Fruit fly (Drosophila melanogaster) whole organism, embryonic: ENCODE results near the gene GIIIspla2.
A peak's percentile ranks its signal among the peaks of the same experiment; 100 is the strongest.

ENCODE experiments used
- Abd-B ChIP-seq: fragments of 200-800 bp; sonication (Bioruptor generic); optimal IDR thresholded peaks from 2 replicates; lab custom pipeline; 2018; ENCODE audit warnings: missing biosample characterization, mild to moderate bottlenecking, missing genetic modification characterization, moderate library complexity
- Atf3 ChIP-seq: fragments of 200-800 bp; sonication (Bioruptor generic); optimal IDR thresholded peaks from 3 replicates; lab custom pipeline; 2016; ENCODE audit warnings: missing biosample characterization, missing genetic modification characterization
- Awh ChIP-seq: fragments of 200-800 bp; sonication (Bioruptor generic); IDR thresholded peaks from 2 replicates; pipeline ENCODE4, ENCODE4 v1.3.6; 2022; ENCODE audit warnings: missing biosample characterization, missing genetic modification characterization
- CG10565 ChIP-seq: fragments of 200-800 bp; sonication (Bioruptor generic); optimal IDR thresholded peaks from 3 replicates; lab custom pipeline; 2016; ENCODE audit warnings: missing biosample characterization, mild to moderate bottlenecking, missing genetic modification characterization
- CG10654 ChIP-seq: fragments of 200-800 bp; sonication (Bioruptor generic); optimal IDR thresholded peaks from 2 replicates; lab custom pipeline; 2016; ENCODE audit warnings: missing biosample characterization, missing genetic modification characterization
- CG10959 ChIP-seq: fragments of 200-800 bp; sonication (Bioruptor generic); IDR thresholded peaks from 2 replicates; pipeline ENCODE4 v1.3.6; 2022; ENCODE audit warnings: missing biosample characterization, missing genetic modification characterization
- CG11398 ChIP-seq: fragments of 200-800 bp; sonication (Bioruptor generic); optimal IDR thresholded peaks from 2 replicates; lab custom pipeline; 2016; ENCODE audit warnings: missing biosample characterization, missing genetic modification characterization
- CG11456 ChIP-seq: fragments of 200-800 bp; sonication (Bioruptor generic); IDR thresholded peaks from 3 replicates; pipeline ENCODE4 v1.3.6; 2022; ENCODE audit warnings: missing biosample characterization, missing genetic modification characterization
- CG13296 ChIP-seq: fragments of 200-800 bp; sonication (Bioruptor generic); optimal IDR thresholded peaks from 3 replicates; lab custom pipeline; 2018; ENCODE audit warnings: missing biosample characterization, mild to moderate bottlenecking, missing genetic modification characterization
- CG15073 ChIP-seq: fragments of 200-800 bp; sonication (Bioruptor generic); optimal IDR thresholded peaks from 2 replicates; lab custom pipeline; 2016; ENCODE audit warnings: missing biosample characterization, missing genetic modification characterization
- CG17328 ChIP-seq: fragments of 200-800 bp; sonication (Bioruptor generic); IDR thresholded peaks from 2 replicates; pipeline ENCODE4 v1.3.6; 2022; ENCODE audit warnings: missing biosample characterization, missing genetic modification characterization
- CG17612 ChIP-seq: fragments of 200-800 bp; sonication (Bioruptor generic); IDR thresholded peaks from 2 replicates; pipeline ENCODE4 v1.3.6; 2022; ENCODE audit warnings: missing biosample characterization, missing genetic modification characterization
- CG2120 ChIP-seq: fragments of 200-800 bp; sonication (Bioruptor generic); optimal IDR thresholded peaks from 3 replicates; lab custom pipeline; 2016; ENCODE audit warnings: missing biosample characterization, missing genetic modification characterization
- CG2678 ChIP-seq: fragments of 200-800 bp; sonication (Bioruptor generic); optimal IDR thresholded peaks from 3 replicates; lab custom pipeline; 2019; ENCODE audit warnings: missing biosample characterization, mild to moderate bottlenecking, missing genetic modification characterization, moderate library complexity
- CG2875 ChIP-seq: fragments of 200-800 bp; sonication (Bioruptor generic); optimal IDR thresholded peaks from 2 replicates; lab custom pipeline; 2017; ENCODE audit warnings: missing biosample characterization, mild to moderate bottlenecking, missing genetic modification characterization, missing genetic modification reagents
- CG3163 ChIP-seq: fragments of 200-800 bp; sonication (Bioruptor generic); optimal IDR thresholded peaks from 3 replicates; lab custom pipeline; 2016; ENCODE audit warnings: missing biosample characterization, missing genetic modification characterization
- CG34224 ChIP-seq: fragments of 200-800 bp; sonication (Bioruptor generic); IDR thresholded peaks from 3 replicates; pipeline ENCODE4 v1.3.6; 2022; ENCODE audit warnings: missing biosample characterization, missing genetic modification characterization; ENCODE audit not compliant: partially characterized antibody
- CG34422 ChIP-seq: fragments of 200-800 bp; sonication (Bioruptor generic); IDR thresholded peaks from 3 replicates; pipeline ENCODE4 v1.3.6; 2022; ENCODE audit warnings: missing biosample characterization, missing genetic modification characterization
- Camta ChIP-seq: fragments of 200-800 bp; sonication (Bioruptor generic); optimal IDR thresholded peaks from 2 replicates; lab custom pipeline; 2016; ENCODE audit warnings: missing biosample characterization, missing genetic modification characterization
- CoRest ChIP-seq: fragments of 200-800 bp; sonication (Bioruptor generic); optimal IDR thresholded peaks from 3 replicates; lab custom pipeline; 2018; ENCODE audit warnings: missing biosample characterization, mild to moderate bottlenecking, missing genetic modification characterization, moderate library complexity
- ERR ChIP-seq: fragments of 200-800 bp; sonication (Bioruptor generic); optimal IDR thresholded peaks from 2 replicates; lab custom pipeline; 2016; ENCODE audit warnings: missing biosample characterization, missing genetic modification characterization
- GATAe ChIP-seq: fragments of 200-800 bp; sonication (Bioruptor generic); conservative IDR thresholded peaks from 2 replicates; pipeline ENCODE4 v1.3.6; 2022; ENCODE audit warnings: missing biosample characterization, missing genetic modification characterization
- Mes4 ChIP-seq: fragments of 200-800 bp; sonication (Bioruptor generic); optimal IDR thresholded peaks from 2 replicates; lab custom pipeline; 2016; ENCODE audit warnings: missing biosample characterization, missing genetic modification characterization
- Nf-YC ChIP-seq: fragments of 200-800 bp; optimal IDR thresholded peaks from 3 replicates; lab custom pipeline; 2019; ENCODE audit warnings: missing biosample characterization, mild to moderate bottlenecking, missing genetic modification characterization, moderate library complexity
- NfI ChIP-seq: fragments of 200-800 bp; sonication (Bioruptor generic); optimal IDR thresholded peaks from 3 replicates; lab custom pipeline; 2018; ENCODE audit warnings: missing biosample characterization, mild to moderate bottlenecking, missing genetic modification characterization, moderate library complexity
- Optix ChIP-seq: fragments of 200-800 bp; sonication (Bioruptor generic); IDR thresholded peaks from 3 replicates; pipeline ENCODE4 v1.3.6; 2022; ENCODE audit warnings: missing biosample characterization, missing genetic modification characterization
- Xrp1 ChIP-seq: fragments of 200-800 bp; sonication (Bioruptor generic); IDR thresholded peaks from 2 replicates; pipeline ENCODE4 v1.3.6; 2022; ENCODE audit warnings: missing biosample characterization, missing genetic modification characterization
- az2 ChIP-seq: fragments of 200-800 bp; sonication (Bioruptor generic); optimal IDR thresholded peaks from 3 replicates; lab custom pipeline; 2016; ENCODE audit warnings: missing biosample characterization, missing genetic modification characterization
- cad ChIP-seq: fragments of >200 bp; optimal IDR thresholded peaks from 2 replicates; lab custom pipeline; 2017; ENCODE audit warnings: missing biosample characterization, missing genetic modification characterization
- croc ChIP-seq: fragments of 200-800 bp; sonication (Bioruptor generic); conservative IDR thresholded peaks from 3 replicates; pipeline ENCODE4 v1.3.6; 2022; ENCODE audit warnings: missing biosample characterization, missing genetic modification characterization
- dmrt11E ChIP-seq: fragments of 200-800 bp; sonication (Bioruptor generic); optimal IDR thresholded peaks from 3 replicates; lab custom pipeline; 2018; ENCODE audit warnings: missing biosample characterization, mild to moderate bottlenecking, missing genetic modification characterization, moderate library complexity
- dmrt99B ChIP-seq: fragments of 200-800 bp; sonication (Bioruptor generic); optimal IDR thresholded peaks from 2 replicates; lab custom pipeline; 2018; ENCODE audit warnings: missing biosample characterization, mild to moderate bottlenecking, missing genetic modification characterization, moderate library complexity
- fu2 ChIP-seq: fragments of 200-800 bp; sonication (Bioruptor generic); optimal IDR thresholded peaks from 2 replicates; lab custom pipeline; 2016; ENCODE audit warnings: missing biosample characterization, missing genetic modification characterization
- gem ChIP-seq: fragments of 200-800 bp; sonication (Bioruptor generic); optimal IDR thresholded peaks from 2 replicates; lab custom pipeline; 2019; ENCODE audit warnings: missing biosample characterization, mild to moderate bottlenecking, missing genetic modification characterization, moderate library complexity
- her ChIP-seq: fragments of 200-800 bp; sonication (Bioruptor generic); optimal IDR thresholded peaks from 2 replicates; lab custom pipeline; 2016; ENCODE audit warnings: missing biosample characterization, missing genetic modification characterization
- lbe ChIP-seq: fragments of 200-800 bp; sonication (Bioruptor generic); optimal IDR thresholded peaks from 2 replicates; lab custom pipeline; 2016; ENCODE audit warnings: missing biosample characterization, mild to moderate bottlenecking, missing genetic modification characterization
- nmo ChIP-seq: fragments of 200-800 bp; sonication (Bioruptor generic); optimal IDR thresholded peaks from 2 replicates; lab custom pipeline; 2018; ENCODE audit warnings: missing biosample characterization, mild to moderate bottlenecking, missing genetic modification characterization, moderate library complexity
- odd ChIP-seq: fragments of 200-800 bp; sonication (Bioruptor generic); optimal IDR thresholded peaks from 2 replicates; lab custom pipeline; 2017; ENCODE audit warnings: missing biosample characterization, mild to moderate bottlenecking, missing genetic modification characterization
- pnt ChIP-seq: fragments of 200-800 bp; sonication (Bioruptor generic); optimal IDR thresholded peaks from 3 replicates; lab custom pipeline; 2016; ENCODE audit warnings: missing biosample characterization, missing genetic modification characterization
- prd ChIP-seq, 3 experiments: fragments of >200 bp in 2 of 3; fragments of 200-800 bp in 1 of 3; sonication (Bioruptor generic) in 1 of 3; optimal IDR thresholded peaks in 2 of 3; IDR thresholded peaks in 1 of 3; 2 replicates in 2 of 3; 3 replicates in 1 of 3; pipeline versions ENCODE4 v1.3.6 to Lab custom; 2017 to 2022; ENCODE audit warnings: missing biosample characterization in 1 of 3, missing genetic modification characterization in 1 of 3
- pzg ChIP-seq: fragments of 200-800 bp; sonication (Bioruptor generic); optimal IDR thresholded peaks from 3 replicates; lab custom pipeline; 2018; ENCODE audit warnings: missing biosample characterization, mild to moderate bottlenecking, missing genetic modification characterization, moderate library complexity
- sens ChIP-seq: fragments of 200-800 bp; sonication (Bioruptor generic); peaks from one replicate; lab custom pipeline; 2016; ENCODE audit warnings: missing biosample characterization, missing genetic modification characterization
- slp2 ChIP-seq: fragments of 200-800 bp; sonication (Bioruptor generic); optimal IDR thresholded peaks from 2 replicates; lab custom pipeline; 2016; ENCODE audit warnings: missing biosample characterization, missing genetic modification characterization
- sna ChIP-seq: fragments of 200-800 bp; sonication (Bioruptor generic); IDR thresholded peaks from 2 replicates; pipeline ENCODE4 v1.3.6; 2022; ENCODE audit warnings: missing biosample characterization, missing genetic modification characterization; ENCODE audit not compliant: partially characterized antibody
- sob ChIP-seq: fragments of 200-800 bp; sonication (Bioruptor generic); IDR thresholded peaks from 2 replicates; pipeline ENCODE4 v1.3.6; 2022; ENCODE audit warnings: missing biosample characterization, missing genetic modification characterization
- tap ChIP-seq: fragments of 200-800 bp; optimal IDR thresholded peaks from 3 replicates; lab custom pipeline; 2019; ENCODE audit warnings: missing biosample characterization, mild to moderate bottlenecking, missing genetic modification characterization, moderate library complexity
- tin ChIP-seq: fragments of 200-800 bp; sonication (Bioruptor generic); optimal IDR thresholded peaks from 3 replicates; lab custom pipeline; 2016; ENCODE audit warnings: missing biosample characterization, missing genetic modification characterization
- tio ChIP-seq: fragments of 200-800 bp; sonication (Bioruptor generic); optimal IDR thresholded peaks from 2 replicates; lab custom pipeline; 2017; ENCODE audit warnings: missing biosample characterization, missing genetic modification characterization, inconsistent platforms
- trh ChIP-seq: fragments of 200-800 bp; sonication (Bioruptor generic); optimal IDR thresholded peaks from 2 replicates; lab custom pipeline; 2016; ENCODE audit warnings: missing biosample characterization, missing genetic modification characterization
- wor ChIP-seq: fragments of 200-800 bp; sonication (Bioruptor generic); IDR thresholded peaks from 2 replicates; pipeline ENCODE4 v1.3.6; 2022; ENCODE audit warnings: missing biosample characterization, missing genetic modification characterization

GIIIspla2 gene

DNA sequence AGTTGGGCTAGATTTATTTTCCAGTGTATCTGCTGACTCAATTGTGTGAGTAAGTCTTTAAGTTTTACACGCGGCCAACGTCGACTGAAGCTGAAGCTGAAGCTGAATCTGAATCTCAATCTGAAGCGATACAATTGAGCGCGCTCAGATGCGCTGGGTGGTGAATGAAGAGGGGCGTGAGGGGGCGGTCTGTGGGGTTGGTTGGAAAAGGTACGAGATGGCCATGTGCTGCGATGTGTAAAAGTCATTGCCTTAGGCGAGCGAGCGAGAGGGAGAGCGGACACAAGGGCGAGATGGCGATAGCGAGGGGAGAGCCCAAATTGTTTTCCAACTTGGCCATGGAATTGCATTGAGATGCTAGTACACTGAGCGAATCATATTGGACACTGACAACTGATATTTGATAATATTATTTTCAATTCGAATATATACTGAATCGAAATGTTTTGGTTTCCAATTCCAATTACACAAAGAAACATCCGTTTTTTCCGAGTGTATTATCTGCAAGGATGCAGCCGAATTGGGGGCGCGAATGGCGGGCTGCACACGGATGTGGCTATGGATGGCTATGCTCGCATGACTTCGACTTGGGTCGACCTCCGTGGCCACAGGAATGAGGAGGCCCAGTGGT, 39.3 kb downstream of the GIIIspla2 start (continued):
- TF ChIP-seq croc = peak; percentile 34; the same call in 2 of the 3 replicates
- no peak for TF ChIP-seq sna (GFP tag; lab: Robert Waterston, UW)
- no peak for TF ChIP-seq CG11398 (GFP tag; lab: Kevin White, UChicago)
- TF ChIP-seq Mes4 (GFP tag; lab: Kevin White, UChicago) = no peak
- TF ChIP-seq CG15073 (GFP tag; lab: Kevin White, UChicago) = no peak
- peak; percentile 32 for TF ChIP-seq lbe (GFP tag; lab: Kevin White, UChicago)
- peak; percentile 69 for TF ChIP-seq dmrt99B (tag; lab: Kevin White, UChicago)
- no peak for TF ChIP-seq Atf3 (GFP tag; lab: Kevin White, UChicago)
- TF ChIP-seq Abd-B (GFP tag; lab: Kevin White, UChicago) = peak; percentile 17
- TF ChIP-seq pzg (GFP tag; lab: Kevin White, UChicago) = no peak
- peak; percentile 19; the same call in 1 of the 3 replicates for TF ChIP-seq CG34422 (GFP tag; lab: Robert Waterston, UW)
- TF ChIP-seq CG17612 = no peak
- no peak for TF ChIP-seq CG10565 (GFP tag; lab: Kevin White, UChicago)
- peak; percentile 11 for TF ChIP-seq trh (GFP tag; lab: Kevin White, UChicago)
- TF ChIP-seq CG2875 = peak; percentile 24
- no peak for TF ChIP-seq GATAe (GFP tag; lab: Robert Waterston, UW)
- TF ChIP-seq Xrp1 = peak; percentile 53; the same call in 1 of the 2 replicates
- TF ChIP-seq tap (tag; lab: Kevin White, UChicago) = peak; percentile 17
- TF ChIP-seq CG2120 = no peak
- no peak for TF ChIP-seq cad (GFP tag; lab: Kevin White, UChicago)
- TF ChIP-seq sob = 0 out of 2 replicates have a peak, but pooled peaks have one; percentile 35
- peak; percentile 56 for TF ChIP-seq gem (tag; lab: Kevin White, UChicago)
- no peak for TF ChIP-seq tio (GFP tag; lab: Kevin White, UChicago)
- TF ChIP-seq Awh (GFP tag; lab: Robert Waterston, UW) = 0 out of 2 replicates have a peak, but pooled peaks have one; percentile 53
- TF ChIP-seq odd (GFP tag; lab: Kevin White, UChicago) = no peak
- peak; percentile 63; the same call in 2 of the 3 replicates for TF ChIP-seq Optix (GFP tag; lab: Robert Waterston, UW)
- 0 out of 3 replicates have a peak, but pooled peaks have one; percentile 51 for TF ChIP-seq CG11456 (GFP tag; lab: Robert Waterston, UW)
- peak; percentile 40 for TF ChIP-seq NfI (GFP tag; lab: Kevin White, UChicago)
- TF ChIP-seq wor = peak; percentile 39; the same call in 1 of the 2 replicates
- no peak for TF ChIP-seq slp2 (GFP tag; lab: Kevin White, UChicago)
- TF ChIP-seq CG3163 (GFP tag; lab: Kevin White, UChicago) = no peak
- peak; percentile 1 for TF ChIP-seq CG10654 (GFP tag; lab: Kevin White, UChicago)
- TF ChIP-seq CG10959 (GFP tag; lab: Robert Waterston, UW) = 0 out of 2 replicates have a peak, but pooled peaks have one; percentile 18
- TF ChIP-seq sens (GFP tag; lab: Kevin White, UChicago) = peak; percentile 87
- no peak for TF ChIP-seq fu2
- no peak for TF ChIP-seq prd (optimal IDR thresholded peaks at IDR 0.05; lab: Kevin White, UChicago)
- peak; percentile 65; the same call in 1 of the 3 replicates for TF ChIP-seq prd (GFP tag; IDR thresholded peaks at IDR 0.05; lab: Robert Waterston, UW)
- peak; percentile 46 for TF ChIP-seq nmo (GFP tag; lab: Kevin White, UChicago)
- TF ChIP-seq Camta (GFP tag; lab: Kevin White, UChicago) = peak; percentile 12
- TF ChIP-seq Nf-YC = no peak
- peak; percentile 33 for TF ChIP-seq tin (GFP tag; lab: Kevin White, UChicago)
- TF ChIP-seq CG34224 (GFP tag; lab: Robert Waterston, UW) = no peak
- TF ChIP-seq dmrt11E (tag; lab: Kevin White, UChicago) = peak; percentile 43
- peak; percentile 34 for TF ChIP-seq CG2678 (tag; lab: Kevin White, UChicago)
- TF ChIP-seq CoRest (tag; lab: Kevin White, UChicago) = no peak
- TF ChIP-seq CG13296 = no peak
- TF ChIP-seq pnt (GFP tag; lab: Kevin White, UChicago) = peak; percentile 29
- TF ChIP-seq ERR (GFP tag; lab: Kevin White, UChicago) = no peak
- no peak for TF ChIP-seq her (GFP tag; lab: Kevin White, UChicago)
- TF ChIP-seq az2 = peak; percentile 29
- peak; percentile 63 for TF ChIP-seq CG17328 (GFP tag; lab: Robert Waterston, UW)
